Worm (Caenorhabditis elegans) whole organism, early embryonic: Measurements from ENCODE around the gene npr-22.

Experiments used
- B0310.2 ChIP-seq: sonication (generic microtip); optimal IDR thresholded peaks from 2 replicates; lab custom pipeline; 2016; ENCODE audit warnings: mild to moderate bottlenecking, missing genetic modification characterization, missing compliant biosample characterization
- F13C5.2 ChIP-seq: sonication (generic microtip); optimal IDR thresholded peaks from 2 replicates; lab custom pipeline; 2017; ENCODE audit warnings: mild to moderate bottlenecking, missing genetic modification characterization, inconsistent platforms, missing compliant biosample characterization
- aly-1 ChIP-seq: sonication (generic microtip); optimal IDR thresholded peaks from 2 replicates; lab custom pipeline; 2016; ENCODE audit warnings: missing genetic modification characterization, missing compliant biosample characterization
- ama-1 ChIP-seq: fragments of 150-350 bp; optimal IDR thresholded peaks from 2 replicates; lab custom pipeline; 2014
- ceh-13 ChIP-seq: fragments of 200-800 bp; sonication (Bioruptor generic); optimal IDR thresholded peaks from 2 replicates; lab custom pipeline; 2018; ENCODE audit warnings: mild to moderate bottlenecking, missing genetic modification characterization, missing compliant biosample characterization
- ceh-36 ChIP-seq: sonication (generic microtip); optimal IDR thresholded peaks from 2 replicates; lab custom pipeline; 2016; ENCODE audit warnings: missing genetic modification characterization, inconsistent platforms, missing compliant biosample characterization
- ets-7 ChIP-seq: sonication (generic microtip); optimal IDR thresholded peaks from 2 replicates; lab custom pipeline; 2016; ENCODE audit warnings: missing genotype, missing genetic modification characterization, missing compliant biosample characterization
- flt-1 ChIP-seq: fragments of 200-800 bp; sonication (Bioruptor generic); IDR thresholded peaks from 2 replicates; pipeline ENCODE4 v1.3.6; 2022; ENCODE audit warnings: missing genetic modification characterization, missing compliant biosample characterization
- hmbx-1 ChIP-seq: sonication (generic microtip); optimal IDR thresholded peaks from 2 replicates; lab custom pipeline; 2016; ENCODE audit warnings: mild to moderate bottlenecking, missing genetic modification characterization, missing compliant biosample characterization
- hmg-4 ChIP-seq: fragments of 200-800 bp; sonication (Bioruptor generic); optimal IDR thresholded peaks from 2 replicates; lab custom pipeline; 2018; ENCODE audit warnings: mild to moderate bottlenecking, missing genetic modification characterization, missing compliant biosample characterization
- hnd-1 ChIP-seq: sonication (generic microtip); optimal IDR thresholded peaks from 2 replicates; lab custom pipeline; 2016; ENCODE audit warnings: missing genetic modification characterization, missing compliant biosample characterization
- pes-1 ChIP-seq: fragments of 200-800 bp; sonication (Bioruptor generic); IDR thresholded peaks from 2 replicates; pipeline ENCODE4 v1.3.6; 2022; ENCODE audit warnings: missing genetic modification reagents, missing genetic modification characterization, missing compliant biosample characterization
- scrt-1 ChIP-seq: fragments of 200-800 bp; sonication (Bioruptor generic); IDR thresholded peaks from 2 replicates; pipeline ENCODE4 v1.3.6; 2022; ENCODE audit warnings: missing genetic modification characterization, missing compliant biosample characterization
- sea-1 ChIP-seq: fragments of 200-800 bp; sonication (Bioruptor generic); conservative IDR thresholded peaks from 2 replicates; pipeline ENCODE4 v1.3.6; 2022; ENCODE audit warnings: missing genetic modification characterization, missing compliant biosample characterization
- tbx-11 ChIP-seq: fragments of 200-800 bp; sonication (Bioruptor generic); IDR thresholded peaks from 2 replicates; pipeline ENCODE4 v1.3.6; 2022; ENCODE audit warnings: missing genetic modification characterization, missing compliant biosample characterization
- tbx-37 ChIP-seq: fragments of 200-800 bp; sonication (Bioruptor generic); conservative IDR thresholded peaks from 2 replicates; pipeline ENCODE4 v1.3.6; 2022; ENCODE audit warnings: missing genetic modification reagents, missing genetic modification characterization, missing compliant biosample characterization
- tra-4 ChIP-seq: sonication (generic microtip); optimal IDR thresholded peaks from 2 replicates; lab custom pipeline; 2017; ENCODE audit warnings: missing genetic modification characterization, missing compliant biosample characterization

npr-22 gene

DNA sequence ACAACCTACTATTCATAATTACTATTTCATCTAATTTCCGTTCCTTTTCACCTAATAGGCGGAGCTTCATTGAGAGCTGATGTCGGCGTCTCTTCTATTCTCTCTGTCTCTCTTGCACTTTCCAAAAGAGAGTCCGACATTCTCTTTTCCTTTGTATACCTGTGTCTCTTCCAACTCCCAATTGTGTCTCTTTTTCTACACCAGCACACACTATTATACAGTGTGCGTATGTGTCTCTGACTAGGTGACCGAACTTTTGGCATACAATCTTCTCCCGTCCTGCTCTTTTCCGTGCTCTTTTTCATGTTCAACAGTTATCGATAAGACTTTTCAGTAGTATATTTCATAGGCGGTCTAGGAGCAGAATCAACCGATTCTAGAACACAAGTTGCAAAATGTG, 19.0 kb upstream of the npr-22 start:
- peak; percentile 19 for TF ChIP-seq F13C5.2
- TF ChIP-seq pes-1 (GFP tag; lab: Robert Waterston, UW) = no peak

DNA sequence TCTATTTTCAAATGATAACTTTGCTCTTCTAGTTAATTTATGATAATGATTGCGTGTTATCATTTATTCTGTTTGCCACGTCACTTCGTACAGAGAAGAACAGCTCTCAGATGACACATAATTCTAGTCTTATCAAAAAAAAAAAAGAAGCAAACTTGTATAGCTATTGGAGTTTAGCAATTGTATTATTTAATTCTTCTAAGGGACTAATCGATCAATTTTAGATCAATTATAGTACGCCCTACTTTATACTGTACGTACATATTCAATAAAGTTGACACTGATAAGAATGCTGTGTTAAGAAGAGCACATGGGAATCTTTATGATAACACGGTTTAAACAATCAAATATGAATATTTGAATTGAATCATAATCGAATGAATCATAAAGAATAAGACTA, 17.0 kb upstream of the npr-22 start:
- TF ChIP-seq flt-1 (no peak), pes-1 (GFP tag; lab: Robert Waterston, UW) (no peak), scrt-1 (GFP tag; lab: Robert Waterston, UW) (no peak), hmbx-1 (tag; lab: Kevin White, UChicago) (no peak), tbx-11 (GFP tag; lab: Robert Waterston, UW) (no peak), aly-1 (tag; lab: Kevin White, UChicago) (no peak)

DNA sequence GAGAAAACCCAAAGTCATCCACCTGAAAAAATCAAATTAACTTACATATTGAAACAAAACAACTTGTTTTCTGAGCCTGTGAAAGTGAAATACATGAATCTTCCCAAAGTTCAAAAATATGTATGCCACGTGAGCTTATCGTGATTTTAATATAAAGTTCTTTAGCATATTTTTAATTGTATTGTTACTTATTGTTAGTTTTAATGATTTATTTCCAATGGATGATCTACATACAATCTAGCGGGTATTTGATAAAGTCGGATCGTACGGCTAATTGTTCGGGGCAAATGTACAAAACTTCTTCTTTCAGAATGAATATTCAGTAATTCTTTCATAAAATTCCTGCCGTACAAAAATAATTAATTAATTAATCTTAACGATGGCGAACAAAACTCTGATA, 11.0 kb downstream of the npr-22 start, which contains the start of gene Y59H11AM.4:
Gene Y59H11AM.4, minus strand, starts transcription at position 101 of the 400 bp plus-strand sequence.
- TF ChIP-seq aly-1 (tag; lab: Kevin White, UChicago) (no peak), B0310.2 (tag; lab: Kevin White, UChicago) (no peak), hnd-1 (tag; lab: Kevin White, UChicago) (no peak), flt-1 (no peak), ets-7 (tag; lab: Kevin White, UChicago) (no peak), hmbx-1 (tag; lab: Kevin White, UChicago) (no peak), pes-1 (GFP tag; lab: Robert Waterston, UW) (no peak), tra-4 (tag; lab: Kevin White, UChicago) (no peak), tbx-11 (GFP tag; lab: Robert Waterston, UW) (no peak), sea-1 (no peak), tbx-37 (GFP tag; lab: Robert Waterston, UW) (no peak), ama-1 (lab: Kevin White, UChicago) (no peak), scrt-1 (GFP tag; lab: Robert Waterston, UW) (no peak), F13C5.2 (no peak), ceh-36 (no peak), ceh-13 (GFP tag; lab: Kevin White, UChicago) (no peak), hmg-4 (GFP tag; lab: Kevin White, UChicago) (no peak)

DNA sequence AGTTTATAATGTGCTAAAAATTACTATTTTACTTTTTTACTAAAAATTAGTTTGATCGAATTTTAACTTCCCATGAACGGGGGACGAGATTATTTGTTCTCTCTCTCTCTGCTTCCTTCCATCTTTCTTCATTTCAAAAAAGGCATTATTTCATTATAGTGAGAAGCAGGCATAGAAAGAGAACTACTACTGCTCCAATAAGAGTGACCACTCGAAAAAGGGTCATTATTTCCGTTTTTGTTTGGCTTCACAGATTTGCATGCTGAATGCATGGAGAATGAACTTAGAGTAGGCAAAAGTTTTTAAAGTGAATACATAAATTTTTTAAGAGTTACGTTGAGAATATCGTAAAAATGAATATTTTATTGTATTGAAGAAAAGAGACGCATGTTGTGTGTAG, 11.5 kb downstream of the npr-22 start:
- TF ChIP-seq scrt-1 (GFP tag; lab: Robert Waterston, UW) = no peak
- TF ChIP-seq flt-1 = no peak
- TF ChIP-seq ceh-13 (GFP tag; lab: Kevin White, UChicago) = no peak
- TF ChIP-seq ama-1 (lab: Kevin White, UChicago) = no peak
- no peak for TF ChIP-seq tbx-11 (GFP tag; lab: Robert Waterston, UW)
- TF ChIP-seq sea-1 = no peak
- TF ChIP-seq hnd-1 (tag; lab: Kevin White, UChicago) = no peak
- no peak for TF ChIP-seq aly-1 (tag; lab: Kevin White, UChicago)
- TF ChIP-seq tbx-37 (GFP tag; lab: Robert Waterston, UW) = no peak
- no peak for TF ChIP-seq hmg-4 (GFP tag; lab: Kevin White, UChicago)
- no peak for TF ChIP-seq F13C5.2
- no peak for TF ChIP-seq pes-1 (GFP tag; lab: Robert Waterston, UW)
- no peak for TF ChIP-seq B0310.2 (tag; lab: Kevin White, UChicago)
- no peak for TF ChIP-seq ceh-36

- TF ChIP-seq ama-1 (lab: Kevin White, UChicago) = no peak
- no peak for TF ChIP-seq sea-1
- TF ChIP-seq scrt-1 (GFP tag; lab: Robert Waterston, UW) = no peak
- no peak for TF ChIP-seq tbx-11 (GFP tag; lab: Robert Waterston, UW)
- TF ChIP-seq hmg-4 (GFP tag; lab: Kevin White, UChicago) = no peak
These were observed 11.9 kb downstream of the npr-22 start, which contains the start of gene Y59H11AM.1 for ce11 chrIV:8571138-8571537. Gene Y59H11AM.1 (plus strand): TSS chrIV:8571438.

- no peak for TF ChIP-seq hmbx-1 (tag; lab: Kevin White, UChicago)
- TF ChIP-seq B0310.2 (tag; lab: Kevin White, UChicago) = no peak
- no peak for TF ChIP-seq pes-1 (GFP tag; lab: Robert Waterston, UW)
- TF ChIP-seq sea-1 = no peak
- TF ChIP-seq ceh-36 = no peak
- TF ChIP-seq hnd-1 (tag; lab: Kevin White, UChicago) = no peak
- TF ChIP-seq F13C5.2 = no peak
- no peak for TF ChIP-seq tbx-11 (GFP tag; lab: Robert Waterston, UW)
- no peak for TF ChIP-seq aly-1 (tag; lab: Kevin White, UChicago)
These were observed 26.1 kb downstream of the npr-22 start, which contains the start of gene catp-7 for ce11 chrIV:8585076-8586033. Gene catp-7 (plus strand): TSS chrIV:8585983.

- TF ChIP-seq flt-1 (no peak), aly-1 (tag; lab: Kevin White, UChicago) (no peak), hmbx-1 (tag; lab: Kevin White, UChicago) (no peak), ama-1 (lab: Kevin White, UChicago) (no peak), ceh-13 (GFP tag; lab: Kevin White, UChicago) (no peak), tra-4 (tag; lab: Kevin White, UChicago) (no peak), pes-1 (GFP tag; lab: Robert Waterston, UW) (no peak), tbx-11 (GFP tag; lab: Robert Waterston, UW) (no peak), sea-1 (no peak)
These were observed 27.8 kb downstream of the npr-22 start for ce11 chrIV:8587057-8587456.
